Worm (Caenorhabditis elegans) whole organism, mixed stage, embryonic: ENCODE measurements around the gene R11E3.2.

Source experiments
- M03D4.4 ChIP-seq: sonication (generic microtip); optimal IDR thresholded peaks from 2 replicates; lab custom pipeline; 2017; ENCODE audit warnings: mild to moderate bottlenecking, missing genetic modification characterization, missing compliant biosample characterization
- bed-3 ChIP-seq: fragments of 200-800 bp; sonication (Bioruptor generic); optimal IDR thresholded peaks from 3 replicates; lab custom pipeline; 2018; ENCODE audit warnings: mild to moderate bottlenecking, missing genetic modification characterization, moderate library complexity, missing compliant biosample characterization
- blmp-1 ChIP-seq: fragments of 150-350 bp; optimal IDR thresholded peaks from 2 replicates; lab custom pipeline; 2014; ENCODE audit warnings: missing biosample characterization, missing genetic modification characterization
- ceh-39 ChIP-seq: fragments of 150-350 bp; optimal IDR thresholded peaks from 2 replicates; lab custom pipeline; 2014; ENCODE audit warnings: missing biosample characterization, missing genetic modification characterization
- ceh-43 ChIP-seq: fragments of 200-800 bp; sonication (Bioruptor generic); optimal IDR thresholded peaks from 2 replicates; lab custom pipeline; 2018; ENCODE audit warnings: mild to moderate bottlenecking, missing genetic modification characterization, moderate library complexity, missing compliant biosample characterization
- ceh-83 ChIP-seq: fragments of 200-800 bp; sonication (Bioruptor generic); optimal IDR thresholded peaks from 2 replicates; lab custom pipeline; 2018; ENCODE audit warnings: mild to moderate bottlenecking, missing genetic modification characterization, missing compliant biosample characterization
- ces-1 ChIP-seq: fragments of 150-350 bp; optimal IDR thresholded peaks from 2 replicates; lab custom pipeline; 2014; ENCODE audit warnings: missing biosample characterization, missing genetic modification reagents, missing genetic modification characterization
- cnd-1 ChIP-seq: fragments of 200-800 bp; sonication (Bioruptor generic); optimal IDR thresholded peaks from 2 replicates; lab custom pipeline; 2018; ENCODE audit warnings: mild to moderate bottlenecking, missing genetic modification characterization, missing compliant biosample characterization
- drap-1 ChIP-seq: fragments of 200-800 bp; sonication (Bioruptor generic); optimal IDR thresholded peaks from 3 replicates; lab custom pipeline; 2018; ENCODE audit warnings: mild to moderate bottlenecking, missing genetic modification characterization, missing compliant biosample characterization
- flh-1 ChIP-seq: fragments of 200-800 bp; sonication (Bioruptor generic); optimal IDR thresholded peaks from 2 replicates; lab custom pipeline; 2018; ENCODE audit warnings: mild to moderate bottlenecking, missing genetic modification characterization, moderate library complexity, missing compliant biosample characterization
- ham-2 ChIP-seq: fragments of 200-800 bp; sonication (Bioruptor generic); optimal IDR thresholded peaks from 2 replicates; lab custom pipeline; 2018; ENCODE audit warnings: mild to moderate bottlenecking, missing genetic modification characterization, missing compliant biosample characterization
- hlh-1 ChIP-seq: fragments of 150-350 bp; optimal IDR thresholded peaks from 2 replicates; lab custom pipeline; 2014; ENCODE audit warnings: missing biosample characterization, missing genetic modification reagents, missing genetic modification characterization
- lin-13 ChIP-seq: fragments of 150-350 bp; optimal IDR thresholded peaks from 2 replicates; lab custom pipeline; 2014; ENCODE audit warnings: missing biosample characterization, missing genetic modification characterization
- lin-32 ChIP-seq: fragments of 200-800 bp; sonication (Bioruptor generic); optimal IDR thresholded peaks from 2 replicates; lab custom pipeline; 2018; ENCODE audit warnings: mild to moderate bottlenecking, missing genetic modification characterization, missing compliant biosample characterization
- lsy-2 ChIP-seq: fragments of 150-350 bp; optimal IDR thresholded peaks from 2 replicates; lab custom pipeline; 2014; ENCODE audit warnings: missing biosample characterization, missing genetic modification characterization
- mab-5 ChIP-seq: fragments of 150-350 bp; optimal IDR thresholded peaks from 2 replicates; lab custom pipeline; 2014; ENCODE audit warnings: missing biosample characterization, missing genetic modification characterization
- mep-1 ChIP-seq: fragments of 150-350 bp; optimal IDR thresholded peaks from 2 replicates; lab custom pipeline; 2017; ENCODE audit warnings: missing biosample characterization, missing genetic modification reagents, missing genetic modification characterization, inconsistent platforms
- mls-2 ChIP-seq: sonication (generic microtip); optimal IDR thresholded peaks from 2 replicates; lab custom pipeline; 2016; ENCODE audit warnings: mild to moderate bottlenecking, missing genetic modification characterization, moderate library complexity, missing compliant biosample characterization
- nhr-12 ChIP-seq: fragments of 150-350 bp; optimal IDR thresholded peaks from 2 replicates; lab custom pipeline; 2014; ENCODE audit warnings: missing biosample characterization, missing genetic modification characterization
- nhr-237 ChIP-seq: fragments of 150-350 bp; optimal IDR thresholded peaks from 2 replicates; lab custom pipeline; 2014; ENCODE audit warnings: missing biosample characterization, missing genetic modification characterization
- nhr-76 ChIP-seq: sonication (generic microtip); optimal IDR thresholded peaks from 2 replicates; lab custom pipeline; 2017; ENCODE audit warnings: missing biosample characterization, missing genetic modification characterization
- pha-4 ChIP-seq: fragments of 150-350 bp; optimal IDR thresholded peaks from 2 replicates; lab custom pipeline; 2018; ENCODE audit warnings: missing biosample characterization, missing genetic modification reagents, missing genetic modification characterization
- sem-2 ChIP-seq: fragments of 200-800 bp; sonication (Bioruptor generic); optimal IDR thresholded peaks from 2 replicates; lab custom pipeline; 2018; ENCODE audit warnings: mild to moderate bottlenecking, missing genetic modification characterization, missing compliant biosample characterization
- snpc-4 ChIP-seq: fragments of 150-350 bp; optimal IDR thresholded peaks from 2 replicates; lab custom pipeline; 2014; ENCODE audit warnings: missing biosample characterization, missing genetic modification characterization
- sptf-1 ChIP-seq: sonication (generic microtip); optimal IDR thresholded peaks from 2 replicates; lab custom pipeline; 2017; ENCODE audit warnings: mild to moderate bottlenecking, missing genetic modification characterization, moderate library complexity, missing compliant biosample characterization
- tbx-8 ChIP-seq: fragments of 200-800 bp; sonication (Bioruptor generic); optimal IDR thresholded peaks from 2 replicates; lab custom pipeline; 2018; ENCODE audit warnings: mild to moderate bottlenecking, missing genetic modification characterization, moderate library complexity, missing compliant biosample characterization
- unc-120 ChIP-seq: sonication (generic microtip); optimal IDR thresholded peaks from 2 replicates; lab custom pipeline; 2017; ENCODE audit warnings: missing genetic modification characterization, missing compliant biosample characterization; ENCODE audit not compliant: poor library complexity, severe bottlenecking
- ztf-11 ChIP-seq: fragments of 150-350 bp; optimal IDR thresholded peaks from 2 replicates; lab custom pipeline; 2014; ENCODE audit warnings: missing biosample characterization, missing genetic modification characterization

Gene R11E3.2

ce11 chrIV:4771792-4772191 lies at the start of gene R11E3.2:
R11E3.2 (plus strand) TSS chrIV:4772092.
- TF ChIP-seq ztf-11: no peak
- TF ChIP-seq lin-13: no peak
- no peak for TF ChIP-seq mls-2 (tag; lab: Kevin White, UChicago)
- TF ChIP-seq bed-3 (GFP tag; lab: Kevin White, UChicago): no peak

- no peak for TF ChIP-seq ceh-43 (GFP tag; lab: Kevin White, UChicago)
- no peak for TF ChIP-seq bed-3 (GFP tag; lab: Kevin White, UChicago)
- TF ChIP-seq nhr-76 (tag; lab: Kevin White, UChicago): no peak
- TF ChIP-seq drap-1: no peak
- no peak for TF ChIP-seq ceh-83 (GFP tag; lab: Kevin White, UChicago)
- TF ChIP-seq cnd-1 (tag; lab: Kevin White, UChicago): no peak
- no peak for TF ChIP-seq ces-1
- no peak for TF ChIP-seq ztf-11
- TF ChIP-seq, all 35 proteins: peak for 0
Measured at ce11 chrIV:4723687-4724086, 48.2 kb upstream of the R11E3.2 start.

- TF ChIP-seq ceh-39 (tag; lab: Kevin White, UChicago): no peak
- no peak for TF ChIP-seq nhr-12 (tag; lab: Kevin White, UChicago)
- TF ChIP-seq flh-1 (GFP tag; lab: Kevin White, UChicago): no peak
- no peak for TF ChIP-seq blmp-1 (tag; lab: Kevin White, UChicago)
Measured at ce11 chrIV:4724562-4724961, 47.3 kb upstream of the R11E3.2 start, which contains the start of gene K08F11.1. K08F11.1 (plus strand) TSS chrIV:4724862.

- TF ChIP-seq sptf-1 (tag; lab: Kevin White, UChicago) (peak; percentile 44), ces-1 (peak; percentile 48), unc-120 (tag; lab: Kevin White, UChicago) (peak; percentile 5), cnd-1 (tag; lab: Kevin White, UChicago) (peak; percentile 12), nhr-237 (peak; percentile 77), mep-1 (tag; lab: Kevin White, UChicago) (peak; percentile 2), M03D4.4 (peak; percentile 21), lsy-2 (tag; lab: Kevin White, UChicago) (peak; percentile 94)
- TF ChIP-seq, all 35 proteins: peak for 8; not testable (repeated sequence) for 27
Measured at ce11 chrIV:4725478-4725920, 46.4 kb upstream of the R11E3.2 start.

ce11 chrIV:4727935-4728334 lies 44.0 kb upstream of the R11E3.2 start:
- TF ChIP-seq nhr-237 (peak; percentile 51), ham-2 (peak; percentile 16), drap-1 (peak; percentile 53), cnd-1 (tag; lab: Kevin White, UChicago) (peak; percentile 10), ces-1 (peak; percentile 36), sptf-1 (tag; lab: Kevin White, UChicago) (peak; percentile 67), lsy-2 (tag; lab: Kevin White, UChicago) (peak; percentile 94)

- no peak for TF ChIP-seq snpc-4
- TF ChIP-seq hlh-1 (tag; lab: Kevin White, UChicago): no peak
- TF ChIP-seq mab-5 (tag; lab: Kevin White, UChicago): no peak
- no peak for TF ChIP-seq mls-2 (tag; lab: Kevin White, UChicago)
- no peak for TF ChIP-seq mep-1 (tag; lab: Kevin White, UChicago)
- no peak for TF ChIP-seq M03D4.4
Measured at ce11 chrIV:4737258-4737657, 34.6 kb upstream of the R11E3.2 start, which contains the start of gene fbxb-78. fbxb-78 (plus strand) TSS chrIV:4737558.

ce11 chrIV:4742480-4742879 lies 29.4 kb upstream of the R11E3.2 start:
- TF ChIP-seq blmp-1 (tag; lab: Kevin White, UChicago) (no peak), unc-120 (tag; lab: Kevin White, UChicago) (no peak), flh-1 (GFP tag; lab: Kevin White, UChicago) (no peak), ceh-39 (tag; lab: Kevin White, UChicago) (no peak), drap-1 (no peak), pha-4 (tag; lab: Kevin White, UChicago) (no peak), mep-1 (tag; lab: Kevin White, UChicago) (no peak), sem-2 (GFP tag; lab: Kevin White, UChicago) (no peak), tbx-8 (GFP tag; lab: Kevin White, UChicago) (no peak), lin-32 (GFP tag; lab: Kevin White, UChicago) (no peak), lsy-2 (tag; lab: Kevin White, UChicago) (no peak)
